Worm (Caenorhabditis elegans): ENCODE measurements around the gene srg-42.

Gene srg-42

DNA sequence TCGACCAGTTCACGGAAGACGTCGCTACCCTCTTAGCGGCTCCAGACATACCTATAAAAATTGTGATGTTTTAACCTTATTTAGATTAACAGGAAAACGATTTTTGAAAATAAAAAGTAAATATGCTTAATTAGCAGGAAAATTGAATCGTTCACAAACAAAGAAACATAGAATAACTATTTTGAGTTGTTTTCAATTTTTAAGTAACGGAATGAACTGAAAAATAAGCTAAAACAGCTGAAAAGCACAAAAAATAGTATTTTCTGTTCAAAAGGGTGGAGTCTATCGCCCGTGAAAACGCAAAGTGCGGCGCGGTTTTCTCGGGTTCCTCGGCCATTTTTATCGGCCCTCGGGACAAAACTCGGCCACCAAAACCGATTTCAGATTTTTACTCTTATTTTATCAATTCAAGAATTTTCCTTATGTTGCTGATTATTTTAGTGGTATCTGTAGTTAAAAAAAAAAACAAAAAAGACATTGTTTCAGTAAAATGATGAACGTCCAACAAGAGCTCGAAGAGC, 34.0 kb downstream of the srg-42 start, which contains the start of the genes atp-5 and lmtr-3 (continued):
- TF ChIP-seq ZK337.2 (GFP tag; IDR thresholded peaks at IDR 0.05), result peak; percentile 86; the same call in 1 of the 2 replicates
- no peak for TF ChIP-seq daf-16 (GFP tag; optimal IDR thresholded peaks at IDR 0.05)
- peak; percentile 47 for TF ChIP-seq daf-16 (tag; optimal IDR thresholded peaks at IDR 0.05)
- TF ChIP-seq ztf-7 (tag; optimal IDR thresholded peaks at IDR 0.05), result no peak
- TF ChIP-seq zag-1 (tag; optimal IDR thresholded peaks at IDR 0.05), result no peak
- no peak for TF ChIP-seq egl-43 (GFP tag; IDR thresholded peaks at IDR 0.05)
- no peak for TF ChIP-seq nhr-11 (tag; optimal IDR thresholded peaks at IDR 0.05)
- no peak for TF ChIP-seq snpc-4 (tag; optimal IDR thresholded peaks at IDR 0.05)
- no peak for TF ChIP-seq ceh-62 (tag; optimal IDR thresholded peaks at IDR 0.05)
- no peak for TF ChIP-seq daf-19 (GFP tag; conservative IDR thresholded peaks at IDR 0.05)
- TF ChIP-seq mxl-3 (GFP tag; optimal IDR thresholded peaks at IDR 0.05), result peak; percentile 76
- peak in 1 of 2 experiments; percentile 48 for TF ChIP-seq mdl-1 (tag; optimal IDR thresholded peaks at IDR 0.05)
- TF ChIP-seq zip-2 (tag; optimal IDR thresholded peaks at IDR 0.05), result no peak
- TF ChIP-seq mep-1 (tag; optimal IDR thresholded peaks at IDR 0.05), result peak; percentile 81
- TF ChIP-seq T26A8.4 (GFP tag; IDR thresholded peaks at IDR 0.05), result peak; percentile 32; the same call in 1 of the 2 replicates
- no peak for TF ChIP-seq ZK546.5 (tag; optimal IDR thresholded peaks at IDR 0.05)
- no peak for TF ChIP-seq pqm-1 (tag; optimal IDR thresholded peaks at IDR 0.05)
- TF ChIP-seq Y75B8A.6 (GFP tag; IDR thresholded peaks at IDR 0.05), result no peak
- no peak for TF ChIP-seq F26F4.8 (GFP tag; conservative IDR thresholded peaks at IDR 0.05)
- peak; percentile 69 for TF ChIP-seq nhr-28 (tag; optimal IDR thresholded peaks at IDR 0.05)
- no peak for TF ChIP-seq gei-8 (GFP tag; optimal IDR thresholded peaks at IDR 0.05)
- TF ChIP-seq dpl-1 (GFP tag; optimal IDR thresholded peaks at IDR 0.05), result peak; percentile 70
- no peak for TF ChIP-seq ztf-11 (tag; optimal IDR thresholded peaks at IDR 0.05)
- TF ChIP-seq nhr-6 (tag; optimal IDR thresholded peaks at IDR 0.05), result peak; percentile 68
- TF ChIP-seq saeg-2 (GFP tag; IDR thresholded peaks at IDR 0.05), result no peak
- TF ChIP-seq F44E2.7 (GFP tag; IDR thresholded peaks at IDR 0.05), result no peak
- TF ChIP-seq nhr-76 (tag; optimal IDR thresholded peaks at IDR 0.05), result no peak
- TF ChIP-seq lin-38 (GFP tag; IDR thresholded peaks at IDR 0.05), result peak; percentile 76
- TF ChIP-seq lin-13 (GFP tag; optimal IDR thresholded peaks at IDR 0.05), result peak; percentile 43

DNA sequence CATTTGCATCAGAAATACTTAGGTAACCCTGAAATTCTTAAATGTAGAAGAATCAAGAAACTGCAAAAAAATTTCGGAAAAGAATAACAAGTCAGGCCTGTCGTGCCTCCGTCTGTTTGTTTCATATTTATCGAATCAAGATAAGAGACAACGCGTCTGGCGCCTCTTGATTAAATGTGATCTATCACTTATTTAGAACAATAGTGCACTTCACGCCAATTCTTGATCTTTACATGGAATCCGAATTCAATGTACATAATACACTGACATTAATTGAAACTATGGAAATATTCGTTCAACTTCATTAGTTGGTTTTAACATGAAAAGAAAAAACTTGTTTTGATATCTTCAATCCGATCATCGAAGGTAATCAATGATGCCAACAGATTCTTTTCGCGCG, 35.4 kb downstream of the srg-42 start, which contains the start of gene mboa-2:
Gene mboa-2, minus strand, starts transcription at position 28 of the 400 bp plus-strand sequence.
- peak in 1 of 2 experiments; percentile 63 for TF ChIP-seq lsy-2 (tag; optimal IDR thresholded peaks at IDR 0.05)
- TF ChIP-seq gei-8 (GFP tag; optimal IDR thresholded peaks at IDR 0.05), result peak; percentile 14
- TF ChIP-seq hlh-11 (tag; optimal IDR thresholded peaks at IDR 0.05), result peak; percentile 60
- TF ChIP-seq duxl-1 (tag; optimal IDR thresholded peaks at IDR 0.05; ENCODE audit: poor library complexity), result peak; percentile 72
- peak; percentile 51 for TF ChIP-seq mes-2 (tag; optimal IDR thresholded peaks at IDR 0.05; ENCODE audit: poor library complexity, severe bottlenecking)
- peak; percentile 59 for TF ChIP-seq lin-38 (GFP tag; IDR thresholded peaks at IDR 0.05)
- TF ChIP-seq ceh-20 (GFP tag; IDR thresholded peaks at IDR 0.05), result 0 out of 2 replicates have a peak, but pooled peaks have one; percentile 16
- peak; percentile 83 for TF ChIP-seq dve-1 (tag; optimal IDR thresholded peaks at IDR 0.05; ENCODE audit: insufficient read depth)
- TF ChIP-seq D1046.2 (GFP tag; IDR thresholded peaks at IDR 0.05), result no peak
- peak; percentile 50 for TF ChIP-seq nhr-28 (tag; optimal IDR thresholded peaks at IDR 0.05)
- TF ChIP-seq nhr-48 (tag; optimal IDR thresholded peaks at IDR 0.05), result peak; percentile 12
- no peak for TF ChIP-seq F49E8.2 (tag; optimal IDR thresholded peaks at IDR 0.05; ENCODE audit: borderline replicate concordance)
- TF ChIP-seq mep-1 (tag; optimal IDR thresholded peaks at IDR 0.05), result peak; percentile 66
- TF ChIP-seq ceh-62 (tag; optimal IDR thresholded peaks at IDR 0.05), result no peak
- TF ChIP-seq rbr-2 (tag; optimal IDR thresholded peaks at IDR 0.05), result peak; percentile 20
- peak; percentile 43; the same call in 1 of the 2 replicates for TF ChIP-seq zfp-3 (GFP tag; conservative IDR thresholded peaks at IDR 0.05)
- peak; percentile 52 for TF ChIP-seq dmd-6 (GFP tag; IDR thresholded peaks at IDR 0.05)
- no peak for TF ChIP-seq ceh-82 (tag; optimal IDR thresholded peaks at IDR 0.05)
- TF ChIP-seq nhr-102 (tag; optimal IDR thresholded peaks at IDR 0.05), result peak; percentile 56
- no peak for TF ChIP-seq dmd-8 (GFP tag; IDR thresholded peaks at IDR 0.05)
- TF ChIP-seq T20F7.1 (GFP tag; optimal IDR thresholded peaks at IDR 0.05), result peak; percentile 65
- 0 out of 2 replicates have a peak, but pooled peaks have one; percentile 9 for TF ChIP-seq lin-1 (GFP tag; IDR thresholded peaks at IDR 0.05)
- TF ChIP-seq pqm-1 (tag; optimal IDR thresholded peaks at IDR 0.05), result peak; percentile 9
- TF ChIP-seq arid-1 (GFP tag; conservative IDR thresholded peaks at IDR 0.05), result peak; percentile 31; the same call in 1 of the 2 replicates
- peak in 1 of 2 experiments; percentile 79 for TF ChIP-seq daf-16 (GFP tag; optimal IDR thresholded peaks at IDR 0.05)
- peak; percentile 76 for TF ChIP-seq daf-16 (tag; optimal IDR thresholded peaks at IDR 0.05)
